Worm (Caenorhabditis elegans) whole organism, midembryonic: ENCODE data around the gene set-30.

Experiments used
- T22C8.4 ChIP-seq: fragments of 200-800 bp; sonication (Bioruptor generic); IDR thresholded peaks from 2 replicates; pipeline ENCODE4 v1.3.6; 2022; ENCODE audit warnings: missing genetic modification characterization, missing compliant biosample characterization
- cog-1 ChIP-seq: sonication (generic microtip); optimal IDR thresholded peaks from 2 replicates; lab custom pipeline; 2016; ENCODE audit warnings: missing genetic modification characterization, missing compliant biosample characterization
- flt-1 ChIP-seq: fragments of 200-800 bp; sonication (Bioruptor generic); IDR thresholded peaks from 2 replicates; pipeline ENCODE4 v1.3.6; 2022; ENCODE audit warnings: missing genetic modification characterization, missing compliant biosample characterization
- klf-2 ChIP-seq: fragments of 200-800 bp; sonication (Bioruptor generic); conservative IDR thresholded peaks from 2 replicates; pipeline ENCODE4 v1.3.6; 2022; ENCODE audit warnings: missing genetic modification reagents, missing genetic modification characterization, missing compliant biosample characterization
- med-1 ChIP-seq: sonication (generic microtip); optimal IDR thresholded peaks from 2 replicates; lab custom pipeline; 2017; ENCODE audit warnings: missing genetic modification characterization, mild to moderate bottlenecking, missing compliant biosample characterization, antibody characterized with exemption, missing genetic modification reagents; ENCODE audit not compliant: insufficient read depth
- ref-1 ChIP-seq: fragments of 200-800 bp; sonication (Bioruptor generic); conservative IDR thresholded peaks from 2 replicates; pipeline ENCODE4 v1.3.6; 2022; ENCODE audit warnings: missing genetic modification reagents, missing genetic modification characterization, missing compliant biosample characterization
- tab-1 ChIP-seq: fragments of 200-800 bp; sonication (Bioruptor generic); IDR thresholded peaks from 2 replicates; pipeline ENCODE4 v1.3.6; 2022; ENCODE audit warnings: missing genetic modification characterization, missing compliant biosample characterization
- ztf-23 ChIP-seq: fragments of 200-800 bp; sonication (Bioruptor generic); IDR thresholded peaks from 2 replicates; pipeline ENCODE4 v1.3.6; 2022; ENCODE audit warnings: missing genetic modification reagents, missing genetic modification characterization, missing compliant biosample characterization
- ztf-29 ChIP-seq: fragments of 200-800 bp; sonication (Bioruptor generic); IDR thresholded peaks from 2 replicates; pipeline ENCODE4 v1.3.6; 2022; ENCODE audit warnings: missing genetic modification reagents, missing genetic modification characterization, missing compliant biosample characterization

set-30 gene

ce11 chrX:4969228-4969627 is 29.8 kb upstream of the set-30 start, which contains the start of gene M03F4.6:
Gene M03F4.6 (minus strand): TSS chrX:4969328.
- TF ChIP-seq T22C8.4 (GFP tag; lab: Robert Waterston, UW), result no peak
- TF ChIP-seq cog-1 (tag; lab: Kevin White, UChicago), result no peak
- TF ChIP-seq ztf-23, result no peak
- no peak for TF ChIP-seq tab-1 (GFP tag; lab: Robert Waterston, UW)
- no peak for TF ChIP-seq med-1 (GFP tag; lab: Kevin White, UChicago)
- TF ChIP-seq ztf-29 (GFP tag; lab: Robert Waterston, UW), result no peak
- TF ChIP-seq ref-1 (GFP tag; lab: Robert Waterston, UW), result no peak
- no peak for TF ChIP-seq flt-1 (GFP tag; lab: Robert Waterston, UW)
- TF ChIP-seq klf-2, result no peak

- no peak for TF ChIP-seq ztf-23
- no peak for TF ChIP-seq T22C8.4 (GFP tag; lab: Robert Waterston, UW)
- TF ChIP-seq klf-2, result no peak
- no peak for TF ChIP-seq ztf-29 (GFP tag; lab: Robert Waterston, UW)
- TF ChIP-seq ref-1 (GFP tag; lab: Robert Waterston, UW), result no peak
- no peak for TF ChIP-seq tab-1 (GFP tag; lab: Robert Waterston, UW)
- no peak for TF ChIP-seq flt-1 (GFP tag; lab: Robert Waterston, UW)
- TF ChIP-seq med-1 (GFP tag; lab: Kevin White, UChicago), result no peak
- no peak for TF ChIP-seq cog-1 (tag; lab: Kevin White, UChicago)
Observed at ce11 chrX:4970863-4971345, 28.2 kb upstream of the set-30 start, which contains the start of gene calu-1. Gene calu-1 (minus strand): TSS chrX:4970913.

DNA sequence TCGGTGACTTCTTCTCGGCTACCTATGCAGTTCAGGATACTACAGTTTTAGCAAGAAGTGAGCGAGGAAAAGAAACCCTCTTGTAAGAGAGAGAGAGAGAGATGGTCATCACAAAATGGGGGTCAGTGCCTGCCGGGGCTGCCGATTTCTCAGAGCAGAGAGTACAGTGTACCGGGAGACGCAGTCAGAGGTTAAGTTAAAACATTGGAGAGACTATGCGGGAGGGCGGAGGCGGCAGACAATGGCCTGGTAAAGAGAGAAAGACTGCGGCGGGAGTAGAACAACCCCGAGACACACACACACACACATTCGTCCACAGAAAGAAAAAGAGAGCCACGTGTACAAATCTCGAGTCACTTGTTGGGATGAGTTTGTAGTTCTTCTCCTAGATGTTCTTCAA is 27.6 kb upstream of the set-30 start:
- no peak for TF ChIP-seq klf-2
- 0 out of 2 replicates have a peak, but pooled peaks have one; percentile 8 for TF ChIP-seq tab-1 (GFP tag; lab: Robert Waterston, UW)
- TF ChIP-seq ztf-23, result no peak; the same call in 1 of the 2 replicates
- no peak for TF ChIP-seq ztf-29 (GFP tag; lab: Robert Waterston, UW)
- no peak for TF ChIP-seq T22C8.4 (GFP tag; lab: Robert Waterston, UW)
- TF ChIP-seq cog-1 (tag; lab: Kevin White, UChicago), result peak; percentile 43
- TF ChIP-seq flt-1 (GFP tag; lab: Robert Waterston, UW), result peak; percentile 40; the same call in 1 of the 2 replicates
- TF ChIP-seq med-1 (GFP tag; lab: Kevin White, UChicago), result no peak
- TF ChIP-seq ref-1 (GFP tag; lab: Robert Waterston, UW), result no peak

ce11 chrX:4972039-4972581 is 27.0 kb upstream of the set-30 start:
- TF ChIP-seq tab-1 (GFP tag; lab: Robert Waterston, UW), result no peak
- no peak for TF ChIP-seq cog-1 (tag; lab: Kevin White, UChicago)
- no peak for TF ChIP-seq klf-2
- no peak for TF ChIP-seq med-1 (GFP tag; lab: Kevin White, UChicago)
- no peak for TF ChIP-seq ztf-29 (GFP tag; lab: Robert Waterston, UW)
- no peak for TF ChIP-seq flt-1 (GFP tag; lab: Robert Waterston, UW)
- TF ChIP-seq T22C8.4 (GFP tag; lab: Robert Waterston, UW), result no peak
- no peak for TF ChIP-seq ztf-23
- no peak for TF ChIP-seq ref-1 (GFP tag; lab: Robert Waterston, UW)

DNA sequence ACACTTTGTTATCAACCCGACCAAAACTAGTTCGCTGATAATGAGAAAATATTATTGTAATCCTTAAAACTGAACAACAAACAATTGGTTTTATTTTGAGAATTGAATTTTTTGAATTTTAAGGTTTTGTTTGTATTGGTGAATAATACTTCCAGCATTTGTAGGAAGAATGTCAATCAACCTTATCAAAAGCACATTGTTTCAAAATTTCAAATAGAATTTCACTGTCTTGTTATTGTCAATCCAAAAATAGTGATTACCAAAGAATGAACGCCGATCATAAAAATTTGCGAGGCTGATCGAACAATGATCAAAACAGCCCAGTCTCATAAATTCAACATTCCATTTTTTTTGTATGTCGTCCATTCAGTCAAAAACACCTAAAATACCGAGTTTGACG is 24.6 kb upstream of the set-30 start:
- no peak for TF ChIP-seq cog-1 (tag; lab: Kevin White, UChicago)
- TF ChIP-seq T22C8.4 (GFP tag; lab: Robert Waterston, UW), result no peak
- no peak for TF ChIP-seq ztf-29 (GFP tag; lab: Robert Waterston, UW)
- TF ChIP-seq tab-1 (GFP tag; lab: Robert Waterston, UW), result no peak
- TF ChIP-seq ztf-23, result no peak
- no peak for TF ChIP-seq flt-1 (GFP tag; lab: Robert Waterston, UW)
- TF ChIP-seq klf-2, result no peak
- no peak for TF ChIP-seq ref-1 (GFP tag; lab: Robert Waterston, UW)
- TF ChIP-seq med-1 (GFP tag; lab: Kevin White, UChicago), result no peak

ce11 chrX:4976530-4976929 is 22.5 kb upstream of the set-30 start, which contains the start of gene lfi-1:
Gene lfi-1 (plus strand): TSS chrX:4976830.
- TF ChIP-seq T22C8.4 (GFP tag; lab: Robert Waterston, UW) (no peak), ref-1 (GFP tag; lab: Robert Waterston, UW) (no peak), flt-1 (GFP tag; lab: Robert Waterston, UW) (no peak), cog-1 (tag; lab: Kevin White, UChicago) (no peak)

- no peak for TF ChIP-seq ztf-29 (GFP tag; lab: Robert Waterston, UW)
- TF ChIP-seq cog-1 (tag; lab: Kevin White, UChicago), result no peak
- TF ChIP-seq med-1 (GFP tag; lab: Kevin White, UChicago), result no peak
- no peak for TF ChIP-seq ztf-23
- TF ChIP-seq tab-1 (GFP tag; lab: Robert Waterston, UW), result no peak
- TF ChIP-seq ref-1 (GFP tag; lab: Robert Waterston, UW), result no peak
- 0 out of 2 replicates have a peak, but pooled peaks have one; percentile 5 for TF ChIP-seq flt-1 (GFP tag; lab: Robert Waterston, UW)
Observed at ce11 chrX:4978103-4978502, 21.0 kb upstream of the set-30 start.

DNA sequence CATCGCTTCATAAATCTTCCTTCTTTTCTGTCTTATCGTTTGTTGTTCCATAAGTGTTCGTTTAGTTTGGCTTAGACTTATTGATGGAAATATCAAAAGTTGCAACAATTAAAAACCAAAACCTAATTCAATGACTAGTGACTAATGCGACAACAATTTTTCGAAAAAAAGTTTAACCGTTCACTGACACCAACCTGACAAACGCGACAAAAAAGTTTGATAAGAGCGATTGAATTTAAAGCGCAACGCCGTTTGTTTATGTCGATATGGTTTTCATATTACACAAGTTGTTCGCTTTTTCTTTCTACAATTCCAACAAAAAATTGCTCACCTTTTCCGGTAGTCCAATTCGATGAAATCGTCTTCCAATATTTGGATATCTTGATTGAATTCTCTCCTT is 20.0 kb upstream of the set-30 start:
- no peak for TF ChIP-seq cog-1 (tag; lab: Kevin White, UChicago)
- TF ChIP-seq flt-1 (GFP tag; lab: Robert Waterston, UW), result no peak
- TF ChIP-seq med-1 (GFP tag; lab: Kevin White, UChicago), result no peak
- TF ChIP-seq ztf-29 (GFP tag; lab: Robert Waterston, UW), result no peak
- no peak for TF ChIP-seq tab-1 (GFP tag; lab: Robert Waterston, UW)
- no peak for TF ChIP-seq T22C8.4 (GFP tag; lab: Robert Waterston, UW)
- no peak for TF ChIP-seq klf-2

DNA sequence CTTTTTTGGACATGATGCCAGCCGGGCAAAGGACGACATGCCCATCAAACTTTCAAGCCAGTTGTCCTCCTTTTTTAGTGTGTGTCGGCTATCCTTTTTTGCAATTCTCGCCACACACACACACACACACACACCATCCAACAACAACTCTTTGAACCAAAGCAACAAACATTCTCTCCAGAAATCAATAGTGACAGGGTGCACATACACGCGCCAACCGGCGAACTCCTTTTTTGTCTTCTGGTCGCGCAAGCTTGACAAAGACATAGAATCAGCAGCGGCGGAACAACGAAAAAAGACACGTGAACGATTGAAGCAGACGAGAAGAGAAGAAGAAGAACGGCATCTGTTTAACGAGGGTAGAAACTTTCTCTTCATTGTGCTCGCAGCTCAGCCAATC is 18.0 kb upstream of the set-30 start:
- TF ChIP-seq T22C8.4 (GFP tag; lab: Robert Waterston, UW), result no peak
- TF ChIP-seq ztf-29 (GFP tag; lab: Robert Waterston, UW), result no peak
- TF ChIP-seq tab-1 (GFP tag; lab: Robert Waterston, UW), result no peak
- TF ChIP-seq ztf-23, result no peak
- TF ChIP-seq klf-2, result no peak
- TF ChIP-seq ref-1 (GFP tag; lab: Robert Waterston, UW), result no peak
